4 fruit fly cellular contexts compared by ENCODE assay signal in the genomic region with DNA sequence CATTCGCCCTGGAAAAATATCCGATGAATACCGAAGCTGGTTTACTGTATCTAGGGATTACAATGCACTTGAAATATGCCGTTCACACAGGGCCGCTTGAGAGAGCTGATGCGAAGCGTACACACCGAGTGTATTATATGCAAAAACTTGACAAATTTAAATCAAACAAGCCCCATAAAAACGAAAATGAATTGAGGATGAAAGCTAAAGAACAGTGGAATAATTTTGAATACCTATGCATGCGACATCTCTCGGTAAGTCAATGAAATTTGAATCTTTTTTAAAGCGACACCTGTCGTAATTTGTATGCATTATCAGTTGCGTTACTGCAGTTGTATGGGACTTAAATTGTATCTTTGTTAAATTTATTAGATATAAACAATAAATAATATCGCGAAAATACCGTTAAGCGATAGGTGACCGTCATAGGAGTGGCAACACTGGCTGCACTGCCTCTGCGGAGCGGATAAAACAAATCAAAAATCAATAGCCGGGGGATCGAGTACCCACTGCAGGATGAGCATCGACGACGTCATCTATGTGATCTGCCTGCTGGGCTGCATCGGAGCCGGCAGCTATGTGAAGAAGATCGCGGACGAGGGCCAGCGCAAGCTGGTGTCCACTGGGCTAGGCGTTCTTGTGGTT.
TF ChIP-seq lines count a peak whose summit lies in the region.

frj (plus strand) TSS at position 98 of the 645 bp plus-strand sequence.

TF ChIP-seq in whole organism, adult, 20 proteins besides CTCF, POLR2A, EP300 and RAD21 (continued from another document):
- TF ChIP-seq Crg-1 (GFP tag; optimal IDR thresholded peaks at IDR 0.05; lab: Kevin White, UChicago) (peak; percentile 33), CG14711 (tag; optimal IDR thresholded peaks at IDR 0.05; lab: Kevin White, UChicago) (peak; percentile 54), CG7101 (tag; optimal IDR thresholded peaks at IDR 0.05; lab: Kevin White, UChicago) (peak; percentile 56)

TF ChIP-seq in whole organism, embryonic, 481 proteins besides CTCF, POLR2A, EP300 and RAD21 (continued from another document and continues in another):
- peak; percentile 6 for TF ChIP-seq ATbp (GFP tag; optimal IDR thresholded peaks at IDR 0.05; lab: Kevin White, UChicago)
- TF ChIP-seq CG7372 (GFP tag; IDR thresholded peaks at IDR 0.05; lab: Robert Waterston, UW) = no peak
- TF ChIP-seq CG13424 (tag; optimal IDR thresholded peaks at IDR 0.05; lab: Kevin White, UChicago) = peak; percentile 63
- TF ChIP-seq CG1603 (tag; optimal IDR thresholded peaks at IDR 0.05; lab: Kevin White, UChicago) = peak; percentile 88
- TF ChIP-seq CG12659 (GFP tag; optimal IDR thresholded peaks at IDR 0.05; lab: Kevin White, UChicago) = peak; percentile 82
- TF ChIP-seq lov (optimal IDR thresholded peaks at IDR 0.05; lab: Kevin White, UChicago) = no peak
- peak; percentile 47; the same call in 1 of the 3 replicates for TF ChIP-seq lov (GFP tag; IDR thresholded peaks at IDR 0.05; lab: Robert Waterston, UW)
- no peak for TF ChIP-seq CG6854 (GFP tag; optimal IDR thresholded peaks at IDR 0.05; lab: Kevin White, UChicago)
- TF ChIP-seq eyg (GFP tag; optimal IDR thresholded peaks at IDR 0.05; lab: Kevin White, UChicago) = peak; percentile 42
- no peak for TF ChIP-seq NK7.1 (GFP tag; optimal IDR thresholded peaks at IDR 0.05; lab: Kevin White, UChicago)
- peak; percentile 42 for TF ChIP-seq CG5245 (GFP tag; optimal IDR thresholded peaks at IDR 0.05; lab: Kevin White, UChicago)
- TF ChIP-seq Dll (GFP tag; IDR thresholded peaks at IDR 0.05; lab: Robert Waterston, UW; ENCODE audit: partially characterized antibody) = peak; percentile 72
- no peak for TF ChIP-seq ftz-f1 (GFP tag; optimal IDR thresholded peaks at IDR 0.05; lab: Kevin White, UChicago)
- TF ChIP-seq CG4360 (GFP tag; IDR thresholded peaks at IDR 0.05; lab: Robert Waterston, UW) = no peak
- no peak for TF ChIP-seq pan (optimal IDR thresholded peaks at IDR 0.05; lab: Kevin White, UChicago)
- no peak for TF ChIP-seq pan (GFP tag; optimal IDR thresholded peaks at IDR 0.05 in 1 of 2, IDR thresholded peaks at IDR 0.05 in 1 of 2)
- TF ChIP-seq grau (tag; optimal IDR thresholded peaks at IDR 0.05; lab: Kevin White, UChicago) = peak; percentile 77
- TF ChIP-seq ind (GFP tag; optimal IDR thresholded peaks at IDR 0.05; lab: Kevin White, UChicago) = peak; percentile 73
- TF ChIP-seq E2f1 (GFP tag; IDR thresholded peaks at IDR 0.05; lab: Robert Waterston, UW) = 0 out of 2 replicates have a peak, but pooled peaks have one; percentile 32
- peak; percentile 34; the same call in 1 of the 2 replicates for TF ChIP-seq CG14667 (GFP tag; IDR thresholded peaks at IDR 0.05; lab: Robert Waterston, UW)
- no peak for TF ChIP-seq sqz (GFP tag; optimal IDR thresholded peaks at IDR 0.05; lab: Kevin White, UChicago)
- peak; percentile 55 for TF ChIP-seq Blimp-1 (GFP tag; optimal IDR thresholded peaks at IDR 0.05; lab: Kevin White, UChicago)
- TF ChIP-seq CG10462 (GFP tag; optimal IDR thresholded peaks at IDR 0.05; lab: Kevin White, UChicago) = peak; percentile 29
- TF ChIP-seq Nf-YC (tag; optimal IDR thresholded peaks at IDR 0.05; lab: Kevin White, UChicago) = peak; percentile 62
- TF ChIP-seq caup (GFP tag; optimal IDR thresholded peaks at IDR 0.05; lab: Kevin White, UChicago; ENCODE audit: severe bottlenecking) = no peak
- TF ChIP-seq pzg (GFP tag; optimal IDR thresholded peaks at IDR 0.05; lab: Kevin White, UChicago) = peak; percentile 92
- peak; percentile 36; the same call in 1 of the 2 replicates for TF ChIP-seq Drgx (GFP tag; IDR thresholded peaks at IDR 0.05; lab: Robert Waterston, UW)
- TF ChIP-seq nerfin-2 (GFP tag; IDR thresholded peaks at IDR 0.05; lab: Robert Waterston, UW; ENCODE audit: partially characterized antibody) = 0 out of 2 replicates have a peak, but pooled peaks have one; percentile 13
- TF ChIP-seq tup (GFP tag; optimal IDR thresholded peaks at IDR 0.05; lab: Kevin White, UChicago) = no peak
- peak; percentile 66 for TF ChIP-seq onecut (GFP tag; IDR thresholded peaks at IDR 0.05; lab: Robert Waterston, UW)
- no peak for TF ChIP-seq Asciz (GFP tag; optimal IDR thresholded peaks at IDR 0.05; lab: Kevin White, UChicago)
- 0 out of 2 replicates have a peak, but pooled peaks have one; percentile 26 for TF ChIP-seq hbn (GFP tag; IDR thresholded peaks at IDR 0.05; lab: Robert Waterston, UW; ENCODE audit: partially characterized antibody)
- TF ChIP-seq Camta (GFP tag; optimal IDR thresholded peaks at IDR 0.05; lab: Kevin White, UChicago) = peak; percentile 21
- TF ChIP-seq CG17361 (GFP tag; IDR thresholded peaks at IDR 0.05; lab: Robert Waterston, UW) = peak; percentile 74
- peak; percentile 76 for TF ChIP-seq gem (tag; optimal IDR thresholded peaks at IDR 0.05; lab: Kevin White, UChicago)
- TF ChIP-seq Oaz (GFP tag; IDR thresholded peaks at IDR 0.05; lab: Robert Waterston, UW) = 0 out of 2 replicates have a peak, but pooled peaks have one; percentile 41
- peak; percentile 57 for TF ChIP-seq CG17359 (tag; optimal IDR thresholded peaks at IDR 0.05; lab: Kevin White, UChicago)
- TF ChIP-seq fru (optimal IDR thresholded peaks at IDR 0.05; lab: Kevin White, UChicago) = no peak

TF ChIP-seq in whole organism, prepupa, 60 proteins besides CTCF, POLR2A, EP300 and RAD21 (continued from another document):
- TF ChIP-seq CG32006 (GFP tag; optimal IDR thresholded peaks at IDR 0.05; lab: Kevin White, UChicago) (peak; percentile 50), svp (GFP tag; lab: Kevin White, UChicago) (peak; percentile 72), Gug (GFP tag; IDR thresholded peaks at IDR 0.05; lab: Robert Waterston, UW) (peak; percentile 32; the same call in 1 of the 2 replicates), CG6792 (GFP tag; optimal IDR thresholded peaks at IDR 0.05; lab: Kevin White, UChicago) (peak; percentile 7), CG8119 (GFP tag; IDR thresholded peaks at IDR 0.05; lab: Robert Waterston, UW) (no peak), eg (GFP tag; IDR thresholded peaks at IDR 0.05; lab: Robert Waterston, UW) (no peak), Lpt (GFP tag; optimal IDR thresholded peaks at IDR 0.05; lab: Kevin White, UChicago) (no peak), CG1621 (tag; optimal IDR thresholded peaks at IDR 0.05; lab: Kevin White, UChicago) (no peak), pdm3 (GFP tag; optimal IDR thresholded peaks at IDR 0.05; lab: Kevin White, UChicago) (peak; percentile 63), CG16779 (tag; optimal IDR thresholded peaks at IDR 0.05; lab: Kevin White, UChicago) (no peak), Ets96B (tag; optimal IDR thresholded peaks at IDR 0.05; lab: Kevin White, UChicago) (peak; percentile 34), Sox14 (GFP tag; optimal IDR thresholded peaks at IDR 0.05; lab: Kevin White, UChicago) (peak; percentile 55), CG15336 (GFP tag; IDR thresholded peaks at IDR 0.05; lab: Robert Waterston, UW) (peak; percentile 45; the same call in 1 of the 2 replicates), CG11902 (GFP tag; optimal IDR thresholded peaks at IDR 0.05; lab: Kevin White, UChicago) (peak; percentile 65), esn (GFP tag; optimal IDR thresholded peaks at IDR 0.05; lab: Kevin White, UChicago) (peak; percentile 59), fkh (GFP tag; optimal IDR thresholded peaks at IDR 0.05; lab: Kevin White, UChicago) (no peak), CG11762 (GFP tag; optimal IDR thresholded peaks at IDR 0.05; lab: Kevin White, UChicago; ENCODE audit: insufficient read depth) (peak; percentile 36), Eip93F (GFP tag; optimal IDR thresholded peaks at IDR 0.05; lab: Kevin White, UChicago) (no peak), dac (GFP tag; optimal IDR thresholded peaks at IDR 0.05; lab: Kevin White, UChicago) (peak; percentile 10), CG3919 (GFP tag; optimal IDR thresholded peaks at IDR 0.05; lab: Kevin White, UChicago) (peak; percentile 53), Ets21C (GFP tag; optimal IDR thresholded peaks at IDR 0.05; lab: Kevin White, UChicago) (peak; percentile 63), Smox (GFP tag; optimal IDR thresholded peaks at IDR 0.05; lab: Kevin White, UChicago) (peak; percentile 38), CG6163 (GFP tag; IDR thresholded peaks at IDR 0.05; lab: Robert Waterston, UW) (peak; percentile 52), Eip78C (GFP tag; lab: Kevin White, UChicago) (peak; percentile 85), CG8632 (GFP tag; optimal IDR thresholded peaks at IDR 0.05; lab: Kevin White, UChicago) (peak; percentile 10), topi (GFP tag; optimal IDR thresholded peaks at IDR 0.05; lab: Kevin White, UChicago) (peak; percentile 37), CG10669 (GFP tag; optimal IDR thresholded peaks at IDR 0.05; lab: Kevin White, UChicago) (peak; percentile 36), CG31627 (GFP tag; optimal IDR thresholded peaks at IDR 0.05; lab: Kevin White, UChicago) (peak; percentile 77), Hr39 (GFP tag; optimal IDR thresholded peaks at IDR 0.05; lab: Kevin White, UChicago) (peak; percentile 67), CG11294 (GFP tag; IDR thresholded peaks at IDR 0.05; lab: Robert Waterston, UW) (no peak; the same call in 1 of the 2 replicates)

TF ChIP-seq in whole organism, wandering third instar larva, 38 proteins besides CTCF, POLR2A, EP300 and RAD21 (continued from another document):
- peak; percentile 26 for TF ChIP-seq Abd-B (GFP tag; optimal IDR thresholded peaks at IDR 0.05; lab: Kevin White, UChicago)
- no peak for TF ChIP-seq Vsx2 (GFP tag; optimal IDR thresholded peaks at IDR 0.05; lab: Kevin White, UChicago; ENCODE audit: partially characterized antibody)
- no peak for TF ChIP-seq Mio (GFP tag; optimal IDR thresholded peaks at IDR 0.05; lab: Kevin White, UChicago)
- TF ChIP-seq N (GFP tag; optimal IDR thresholded peaks at IDR 0.05; lab: Kevin White, UChicago) = peak; percentile 89
- TF ChIP-seq GATAd (GFP tag; optimal IDR thresholded peaks at IDR 0.05; lab: Kevin White, UChicago) = no peak
- peak; percentile 42 for TF ChIP-seq h (GFP tag; optimal IDR thresholded peaks at IDR 0.05; lab: Kevin White, UChicago)
- peak; percentile 17 for TF ChIP-seq OdsH (GFP tag; optimal IDR thresholded peaks at IDR 0.05; lab: Kevin White, UChicago)
- TF ChIP-seq HLH106 (tag; optimal IDR thresholded peaks at IDR 0.05; lab: Kevin White, UChicago) = peak; percentile 57
- no peak for TF ChIP-seq br (GFP tag; optimal IDR thresholded peaks at IDR 0.05; lab: Kevin White, UChicago)
- TF ChIP-seq tai (GFP tag; optimal IDR thresholded peaks at IDR 0.05; lab: Kevin White, UChicago) = no peak
- peak in 1 of 2 experiments; percentile 51 for TF ChIP-seq foxo (GFP tag; optimal IDR thresholded peaks at IDR 0.05; lab: Kevin White, UChicago)
- TF ChIP-seq CrebA (GFP tag; optimal IDR thresholded peaks at IDR 0.05; lab: Kevin White, UChicago; ENCODE audit: borderline replicate concordance) = no peak
- no peak for TF ChIP-seq Rel (GFP tag; optimal IDR thresholded peaks at IDR 0.05; lab: Kevin White, UChicago)
- TF ChIP-seq Rel (tag; optimal IDR thresholded peaks at IDR 0.05; lab: Kevin White, UChicago) = no peak
- TF ChIP-seq rgr (GFP tag; optimal IDR thresholded peaks at IDR 0.05; lab: Kevin White, UChicago) = peak; percentile 49
- no peak for TF ChIP-seq Dfd (GFP tag; optimal IDR thresholded peaks at IDR 0.05; lab: Kevin White, UChicago)
- no peak for TF ChIP-seq brk (GFP tag; optimal IDR thresholded peaks at IDR 0.05; lab: Kevin White, UChicago)
